Fruit fly (Drosophila melanogaster): ENCODE data around the gene CG11699.

DNA sequence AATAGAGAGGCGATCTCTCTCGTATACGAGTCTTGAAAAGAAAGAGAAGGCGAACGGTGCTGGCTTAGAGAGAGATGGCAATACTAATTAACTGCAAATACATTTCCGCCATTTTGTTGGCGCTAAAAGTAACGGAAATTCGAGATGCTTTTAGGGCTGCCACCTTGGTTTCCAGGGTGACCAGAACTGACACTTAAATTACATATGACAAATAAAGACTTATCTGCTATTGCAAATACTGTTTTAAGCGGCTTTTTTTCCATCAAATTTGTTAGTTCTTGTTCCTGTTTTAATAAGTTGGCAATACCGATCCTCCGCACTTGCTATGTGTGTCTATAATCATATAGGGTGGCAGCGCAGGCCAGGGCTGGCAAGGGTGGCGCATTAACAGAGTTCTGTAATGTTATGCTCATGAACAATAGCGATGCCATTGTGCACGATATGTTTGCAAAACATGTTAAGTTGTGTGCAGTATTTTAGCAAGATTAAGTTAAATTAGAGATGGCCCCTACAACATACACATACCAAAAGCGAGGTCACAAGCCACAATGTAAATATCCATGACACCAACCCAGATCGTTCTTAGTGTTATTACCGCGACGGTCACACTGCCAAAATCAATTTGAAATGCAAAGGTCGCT lies 9.9 kb downstream of the CG11699 start, which contains the start of gene nod:
- no peak for TF ChIP-seq Myc (optimal IDR thresholded peaks at IDR 0.05)
- TF ChIP-seq h (optimal IDR thresholded peaks at IDR 0.05), result no peak
- TF ChIP-seq insv (optimal IDR thresholded peaks at IDR 0.05), result no peak
- no peak for TF ChIP-seq ttk (optimal IDR thresholded peaks at IDR 0.05)
- no peak for TF ChIP-seq Sin3A (optimal IDR thresholded peaks at IDR 0.05)
